Worm (Caenorhabditis elegans): ENCODE measurements around the gene cutl-1.

The cutl-1 gene

ce11 chrV:13416076-13416475 lies 10.2 kb upstream of the cutl-1 start (continued):
- TF ChIP-seq fkh-3 (tag; optimal IDR thresholded peaks at IDR 0.05) = no peak

ce11 chrV:13415462-13415861 lies 9.5 kb upstream of the cutl-1 start:
- TF ChIP-seq aptf-3 (GFP tag; IDR thresholded peaks at IDR 0.05) (0 out of 2 replicates have a peak, but pooled peaks have one; percentile 45), snpc-1.1 (tag; optimal IDR thresholded peaks at IDR 0.05; ENCODE audit: insufficient read depth) (no peak), lir-1 (GFP tag; conservative IDR thresholded peaks at IDR 0.05) (no peak), hlh-26 (GFP tag; conservative IDR thresholded peaks at IDR 0.05) (0 out of 2 replicates have a peak, but pooled peaks have one; percentile 42), somi-1 (GFP tag; optimal IDR thresholded peaks at IDR 0.05) (peak; percentile 38), ztf-28 (GFP tag; IDR thresholded peaks at IDR 0.05) (0 out of 2 replicates have a peak, but pooled peaks have one; percentile 26), F57A8.1 (GFP tag; optimal IDR thresholded peaks at IDR 0.05) (no peak), zim-3 (tag; optimal IDR thresholded peaks at IDR 0.05) (peak; percentile 30), egrh-3 (GFP tag; IDR thresholded peaks at IDR 0.05) (peak; percentile 98), nfyb-1 (GFP tag; IDR thresholded peaks at IDR 0.05) (0 out of 2 replicates have a peak, but pooled peaks have one; percentile 48), ceh-79 (tag; optimal IDR thresholded peaks at IDR 0.05) (no peak), mes-4 (tag; optimal IDR thresholded peaks at IDR 0.05) (peak; percentile 53)

- TF ChIP-seq pha-4 (tag; optimal IDR thresholded peaks at IDR 0.05) = no peak
- no peak for TF ChIP-seq him-1 (tag; optimal IDR thresholded peaks at IDR 0.05)
- no peak for TF ChIP-seq bed-2 (GFP tag; IDR thresholded peaks at IDR 0.05)
- TF ChIP-seq hmg-20 (GFP tag; IDR thresholded peaks at IDR 0.05) = no peak
- no peak for TF ChIP-seq D2030.7 (GFP tag; IDR thresholded peaks at IDR 0.05)
- no peak for TF ChIP-seq Y53G8AR.9 (GFP tag; conservative IDR thresholded peaks at IDR 0.05)
- TF ChIP-seq dox-1 (GFP tag; IDR thresholded peaks at IDR 0.05) = no peak
- TF ChIP-seq Y56A3A.18 (GFP tag; IDR thresholded peaks at IDR 0.05) = no peak
- TF ChIP-seq T26A5.8 (tag; optimal IDR thresholded peaks at IDR 0.05) = no peak
Observed at ce11 chrV:13414585-13414984, 8.7 kb upstream of the cutl-1 start, which contains the start of gene cut-2. Gene cut-2, plus strand, starts transcription at chrV:13414949.

- no peak for TF ChIP-seq dox-1 (GFP tag; IDR thresholded peaks at IDR 0.05)
- TF ChIP-seq bed-2 (GFP tag; IDR thresholded peaks at IDR 0.05) = no peak
- no peak for TF ChIP-seq ceh-91 (GFP tag; IDR thresholded peaks at IDR 0.05)
- TF ChIP-seq F39B2.1 (GFP tag; IDR thresholded peaks at IDR 0.05) = no peak
- no peak for TF ChIP-seq F57C9.4 (tag; optimal IDR thresholded peaks at IDR 0.05)
- no peak for TF ChIP-seq gei-17 (GFP tag; optimal IDR thresholded peaks at IDR 0.05)
- TF ChIP-seq B0261.1 (tag; optimal IDR thresholded peaks at IDR 0.05) = no peak
Observed at ce11 chrV:13413301-13413700, 7.4 kb upstream of the cutl-1 start.

- TF ChIP-seq cebp-2 (GFP tag; IDR thresholded peaks at IDR 0.05) (no peak), dpff-1 (tag; optimal IDR thresholded peaks at IDR 0.05) (no peak), attf-6 (GFP tag; IDR thresholded peaks at IDR 0.05) (no peak), K11D2.4 (GFP tag; IDR thresholded peaks at IDR 0.05) (no peak), egrh-3 (GFP tag; IDR thresholded peaks at IDR 0.05) (no peak), egl-18 (GFP tag; IDR thresholded peaks at IDR 0.05) (no peak), ekl-4 (GFP tag; IDR thresholded peaks at IDR 0.05) (no peak)
Observed at ce11 chrV:13411992-13412298, 6.0 kb upstream of the cutl-1 start.
